Fruit fly (Drosophila melanogaster) Kc167 (cell line): ENCODE results near the gene PolD1.

Experiments used
- Myc ChIP-seq: fragments of >200 bp; optimal IDR thresholded peaks from 2 replicates; lab custom pipeline; 2017; ENCODE audit warnings: missing external identifiers
- Sin3A ChIP-seq: fragments of >200 bp; optimal IDR thresholded peaks from 2 replicates; lab custom pipeline; 2018; ENCODE audit warnings: missing external identifiers
- h ChIP-seq: fragments of >200 bp; optimal IDR thresholded peaks from 3 replicates; lab custom pipeline; 2018; ENCODE audit warnings: missing external identifiers
- insv ChIP-seq: fragments of >200 bp; optimal IDR thresholded peaks from 3 replicates; lab custom pipeline; 2018; ENCODE audit warnings: missing external identifiers
- psq ChIP-seq: fragments of >200 bp; optimal IDR thresholded peaks from 2 replicates; lab custom pipeline; 2017; ENCODE audit warnings: missing external identifiers
- ttk ChIP-seq: sonication (Bioruptor generic); optimal IDR thresholded peaks from 2 replicates; lab custom pipeline; 2017; ENCODE audit warnings: missing external identifiers

- TF ChIP-seq insv (no peak), psq (lab: Kevin White, UChicago) (no peak), ttk (lab: Kevin White, UChicago) (no peak), Sin3A (lab: Kevin White, UChicago) (no peak), h (lab: Kevin White, UChicago) (no peak), Myc (lab: Kevin White, UChicago) (no peak)
Measured at dm6 chr3L:15981403-15981802, 6.2 kb downstream of the PolD1 start.
